Fruit fly (Drosophila melanogaster): ENCODE results near the gene Tep4.

The Tep4 gene

dm6 chr2L:19549412-19549811 lies 1.1 kb downstream of the Tep4 start:
- peak; percentile 16 for TF ChIP-seq Vsx2 (GFP tag; optimal IDR thresholded peaks at IDR 0.05; ENCODE audit: partially characterized antibody)
- no peak for TF ChIP-seq Mio (GFP tag; optimal IDR thresholded peaks at IDR 0.05)
- TF ChIP-seq brk (GFP tag; optimal IDR thresholded peaks at IDR 0.05): no peak
- no peak for TF ChIP-seq tai (GFP tag; optimal IDR thresholded peaks at IDR 0.05)
- TF ChIP-seq HLH106 (tag; optimal IDR thresholded peaks at IDR 0.05): no peak
- TF ChIP-seq Hr78 (GFP tag; optimal IDR thresholded peaks at IDR 0.05): no peak
- no peak for TF ChIP-seq dmrt93B (GFP tag; optimal IDR thresholded peaks at IDR 0.05)
- no peak for TF ChIP-seq sage (GFP tag; optimal IDR thresholded peaks at IDR 0.05)
- no peak for TF ChIP-seq Abd-B (GFP tag; optimal IDR thresholded peaks at IDR 0.05)
- TF ChIP-seq Myc (optimal IDR thresholded peaks at IDR 0.05): no peak
- peak; percentile 56 for TF ChIP-seq fru (GFP tag; optimal IDR thresholded peaks at IDR 0.05)
- TF ChIP-seq dsf (GFP tag; optimal IDR thresholded peaks at IDR 0.05; ENCODE audit: borderline replicate concordance): no peak
- TF ChIP-seq Sp1 (GFP tag; optimal IDR thresholded peaks at IDR 0.05): no peak
- no peak for TF ChIP-seq sv (GFP tag; optimal IDR thresholded peaks at IDR 0.05)
- TF ChIP-seq psq (GFP tag; optimal IDR thresholded peaks at IDR 0.05): peak; percentile 49
- peak; percentile 17 for TF ChIP-seq Rel (GFP tag; optimal IDR thresholded peaks at IDR 0.05)
- peak; percentile 82 for TF ChIP-seq Rel (tag; optimal IDR thresholded peaks at IDR 0.05)
- no peak for TF ChIP-seq lola (GFP tag; optimal IDR thresholded peaks at IDR 0.05)
- no peak for TF ChIP-seq Hnf4 (GFP tag; optimal IDR thresholded peaks at IDR 0.05)
- TF ChIP-seq CrebA (GFP tag; optimal IDR thresholded peaks at IDR 0.05; ENCODE audit: borderline replicate concordance): no peak
- TF ChIP-seq CG32264 (GFP tag; optimal IDR thresholded peaks at IDR 0.05): no peak
- no peak for TF ChIP-seq jim (GFP tag; optimal IDR thresholded peaks at IDR 0.05)
- TF ChIP-seq N (GFP tag; optimal IDR thresholded peaks at IDR 0.05): no peak
- TF ChIP-seq OdsH (GFP tag; optimal IDR thresholded peaks at IDR 0.05): peak; percentile 1
- no peak for TF ChIP-seq usp (GFP tag; optimal IDR thresholded peaks at IDR 0.05)
- peak; percentile 6 for TF ChIP-seq Jra (GFP tag; optimal IDR thresholded peaks at IDR 0.05)
- no peak for TF ChIP-seq dl (GFP tag; optimal IDR thresholded peaks at IDR 0.05; ENCODE audit: insufficient read depth in 1 of 2, partially characterized antibody in 2 of 2)
- TF ChIP-seq GATAd (GFP tag; optimal IDR thresholded peaks at IDR 0.05): no peak
- TF ChIP-seq CG9705 (GFP tag; optimal IDR thresholded peaks at IDR 0.05): no peak
- peak; percentile 42 for TF ChIP-seq Hr83 (GFP tag; optimal IDR thresholded peaks at IDR 0.05; ENCODE audit: poor library complexity, severe bottlenecking)
- TF ChIP-seq Dfd (GFP tag; optimal IDR thresholded peaks at IDR 0.05): no peak
- TF ChIP-seq h (GFP tag; optimal IDR thresholded peaks at IDR 0.05): peak; percentile 37
- TF ChIP-seq woc (GFP tag; optimal IDR thresholded peaks at IDR 0.05): no peak
- peak; percentile 8 for TF ChIP-seq Dif (GFP tag; optimal IDR thresholded peaks at IDR 0.05; ENCODE audit: partially characterized antibody)
- no peak for TF ChIP-seq rgr (GFP tag; optimal IDR thresholded peaks at IDR 0.05)
- no peak for TF ChIP-seq pan (optimal IDR thresholded peaks at IDR 0.05)
- no peak for TF ChIP-seq foxo (GFP tag; optimal IDR thresholded peaks at IDR 0.05)
- TF ChIP-seq ey (GFP tag; optimal IDR thresholded peaks at IDR 0.05): no peak
- TF ChIP-seq br (GFP tag; optimal IDR thresholded peaks at IDR 0.05): peak; percentile 64

dm6 chr2L:19563029-19563980 lies 15.0 kb downstream of the Tep4 start, which contains the start of gene CG13078:
Gene CG13078, plus strand, starts transcription at chr2L:19563930.
- TF ChIP-seq h (GFP tag; optimal IDR thresholded peaks at IDR 0.05) (peak; percentile 16), dl (GFP tag; optimal IDR thresholded peaks at IDR 0.05; ENCODE audit: insufficient read depth in 1 of 2, partially characterized antibody in 2 of 2) (no peak)
